Fruit fly (Drosophila melanogaster) whole organism, pupa: Measurements from ENCODE around the gene CG9515.

ENCODE experiments used
- CG10348 ChIP-seq: fragments of 200-800 bp; sonication (Bioruptor generic); IDR thresholded peaks from 2 replicates; pipeline ENCODE4 v1.3.6; 2022; ENCODE audit warnings: missing biosample characterization, missing genetic modification characterization
- CG12605 ChIP-seq: fragments of 200-800 bp; sonication (Bioruptor generic); IDR thresholded peaks from 2 replicates; pipeline ENCODE4 v1.3.6; 2022; ENCODE audit warnings: missing biosample characterization, missing genetic modification characterization
- CG13204 ChIP-seq: fragments of 200-800 bp; sonication (Bioruptor generic); optimal IDR thresholded peaks from 2 replicates; lab custom pipeline; 2018; ENCODE audit warnings: missing biosample characterization, mild to moderate bottlenecking, missing genetic modification characterization, moderate library complexity
- CG14655 ChIP-seq: fragments of 200-800 bp; sonication (Bioruptor generic); optimal IDR thresholded peaks from 3 replicates; lab custom pipeline; 2017; ENCODE audit warnings: mild to moderate bottlenecking, missing biosample characterization, missing genetic modification reagents, missing genetic modification characterization
- CG15710 ChIP-seq: fragments of 200-800 bp; sonication (Bioruptor generic); optimal IDR thresholded peaks from 2 replicates; lab custom pipeline; 2018; ENCODE audit warnings: missing biosample characterization, mild to moderate bottlenecking, missing genetic modification characterization, moderate library complexity
- CG17806 ChIP-seq: fragments of 200-800 bp; sonication (Bioruptor generic); optimal IDR thresholded peaks from 2 replicates; lab custom pipeline; 2018; ENCODE audit warnings: missing biosample characterization, mild to moderate bottlenecking, missing genetic modification characterization, moderate library complexity
- CG32121 ChIP-seq: fragments of 200-800 bp; sonication (Bioruptor generic); IDR thresholded peaks from 2 replicates; pipeline ENCODE4 v1.3.6; 2022; ENCODE audit warnings: missing biosample characterization, missing genetic modification characterization
- CG34367 ChIP-seq: fragments of 200-800 bp; sonication (Bioruptor generic); optimal IDR thresholded peaks from 2 replicates; lab custom pipeline; 2018; ENCODE audit warnings: missing biosample characterization, mild to moderate bottlenecking, missing genetic modification characterization
- CG4496 ChIP-seq: fragments of 200-800 bp; sonication (Bioruptor generic); IDR thresholded peaks from 3 replicates; pipeline ENCODE4 v1.3.6; 2022; ENCODE audit warnings: missing biosample characterization, missing genetic modification characterization
- CG8159 ChIP-seq: fragments of 200-800 bp; sonication (Bioruptor generic); optimal IDR thresholded peaks from 3 replicates; lab custom pipeline; 2018; ENCODE audit warnings: missing biosample characterization, mild to moderate bottlenecking, missing genetic modification characterization, moderate library complexity
- CG8301 ChIP-seq: fragments of 200-800 bp; sonication (Bioruptor generic); optimal IDR thresholded peaks from 2 replicates; lab custom pipeline; 2018; ENCODE audit warnings: missing biosample characterization, mild to moderate bottlenecking, missing genetic modification characterization
- CG9948 ChIP-seq: fragments of 200-800 bp; sonication (Bioruptor generic); optimal IDR thresholded peaks from 2 replicates; lab custom pipeline; 2018; ENCODE audit warnings: missing biosample characterization, mild to moderate bottlenecking, missing genetic modification characterization, moderate library complexity
- D1 ChIP-seq: fragments of 200-800 bp; sonication (Bioruptor generic); optimal IDR thresholded peaks from 2 replicates; lab custom pipeline; 2018; ENCODE audit warnings: missing biosample characterization, mild to moderate bottlenecking, missing genetic modification characterization, moderate library complexity
- EcR ChIP-seq: fragments of 200-800 bp; sonication (Bioruptor generic); optimal IDR thresholded peaks from 3 replicates; lab custom pipeline; 2019; ENCODE audit warnings: missing biosample characterization, missing genetic modification characterization, mild to moderate bottlenecking, moderate library complexity, missing genetic modification reagents
- Ets98B ChIP-seq: fragments of 200-800 bp; sonication (Bioruptor generic); IDR thresholded peaks from 2 replicates; pipeline ENCODE4 v1.3.6; 2022; ENCODE audit warnings: missing biosample characterization, missing genetic modification characterization
- Pif1A ChIP-seq: fragments of 200-800 bp; sonication (Bioruptor generic); optimal IDR thresholded peaks from 3 replicates; lab custom pipeline; 2016; ENCODE audit warnings: missing biosample characterization, missing genetic modification characterization
- Pif1B ChIP-seq: fragments of 200-800 bp; sonication (Bioruptor generic); optimal IDR thresholded peaks from 3 replicates; lab custom pipeline; 2016; ENCODE audit warnings: missing biosample characterization, missing genetic modification characterization
- Snoo ChIP-seq: fragments of 200-800 bp; sonication (Bioruptor generic); optimal IDR thresholded peaks from 3 replicates; lab custom pipeline; 2017; ENCODE audit warnings: missing biosample characterization, mild to moderate bottlenecking, missing genetic modification characterization, inconsistent platforms
- fd96Ca ChIP-seq: fragments of 200-800 bp; sonication (Bioruptor generic); IDR thresholded peaks from 3 replicates; pipeline ENCODE4 v1.3.6; 2022; ENCODE audit warnings: missing biosample characterization, missing genetic modification characterization
- gl ChIP-seq: fragments of 200-800 bp; sonication (Bioruptor generic); optimal IDR thresholded peaks from 2 replicates; lab custom pipeline; 2018; ENCODE audit warnings: missing biosample characterization, mild to moderate bottlenecking, missing genetic modification characterization
- rn ChIP-seq: fragments of 200-800 bp; sonication (Bioruptor generic); IDR thresholded peaks from 2 replicates; pipeline ENCODE4 v1.3.6; 2022; ENCODE audit warnings: missing biosample characterization, missing genetic modification characterization

CG9515 gene

DNA sequence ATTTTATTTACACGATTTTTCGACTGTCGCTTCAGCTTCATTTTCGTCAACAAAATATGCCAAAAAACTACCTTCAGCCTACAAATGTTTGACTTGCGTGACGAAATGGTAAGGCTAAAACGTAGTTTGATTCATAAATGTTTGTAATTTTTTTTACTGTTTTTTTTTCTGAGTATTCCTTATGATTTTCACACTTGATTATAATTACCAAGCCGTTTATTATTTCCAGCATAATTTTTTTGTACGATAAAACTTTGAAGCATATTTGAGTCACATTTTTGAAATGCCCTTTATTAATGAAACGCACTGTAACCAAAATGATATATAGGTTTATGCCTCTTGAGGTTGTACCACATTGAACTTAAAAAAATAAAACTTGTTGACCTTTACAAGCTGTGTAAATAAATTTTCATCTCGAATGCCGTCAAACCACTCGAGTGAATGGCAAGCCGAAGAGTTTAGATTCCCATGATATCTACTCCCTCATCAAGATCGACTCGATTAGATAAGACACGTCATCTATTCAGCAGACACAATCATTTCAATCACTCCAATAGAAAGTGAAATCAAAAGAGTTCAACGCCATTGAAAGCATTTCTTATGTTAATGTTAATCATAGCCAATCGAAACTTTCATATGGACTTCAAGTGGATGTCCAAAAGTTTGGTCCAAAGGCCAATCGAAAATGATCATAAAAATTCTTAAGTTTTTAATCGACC is 39.7 kb upstream of the CG9515 start:
- TF ChIP-seq Ets98B = no peak
- no peak for TF ChIP-seq CG17806 (tag; lab: Kevin White, UChicago)
- no peak for TF ChIP-seq fd96Ca
- no peak for TF ChIP-seq CG12605 (GFP tag; lab: Robert Waterston, UW)
- no peak for TF ChIP-seq CG32121 (GFP tag; lab: Robert Waterston, UW)
- TF ChIP-seq Pif1B (GFP tag; lab: Kevin White, UChicago) = no peak
- TF ChIP-seq rn (GFP tag; lab: Robert Waterston, UW) = no peak
- TF ChIP-seq CG4496 = no peak
- TF ChIP-seq Pif1A (GFP tag; lab: Kevin White, UChicago) = no peak
- TF ChIP-seq D1 (tag; lab: Kevin White, UChicago) = no peak
- TF ChIP-seq Snoo = no peak
- no peak for TF ChIP-seq CG10348 (GFP tag; lab: Robert Waterston, UW)
- TF ChIP-seq CG9948 (tag; lab: Kevin White, UChicago) = no peak
- no peak for TF ChIP-seq CG13204 (GFP tag; lab: Kevin White, UChicago)
- TF ChIP-seq CG34367 (tag; lab: Kevin White, UChicago) = no peak
- TF ChIP-seq, all 21 proteins: peak for 0

dm6 chr2L:8980359-8980758 is 37.3 kb upstream of the CG9515 start, which contains the start of gene CG18662:
Gene CG18662 (plus strand): TSS chr2L:8980659.
- TF ChIP-seq CG15710 (tag; lab: Kevin White, UChicago) (no peak), CG14655 (GFP tag; lab: Kevin White, UChicago) (no peak), gl (tag; lab: Kevin White, UChicago) (no peak), fd96Ca (no peak), Pif1A (GFP tag; lab: Kevin White, UChicago) (no peak)

DNA sequence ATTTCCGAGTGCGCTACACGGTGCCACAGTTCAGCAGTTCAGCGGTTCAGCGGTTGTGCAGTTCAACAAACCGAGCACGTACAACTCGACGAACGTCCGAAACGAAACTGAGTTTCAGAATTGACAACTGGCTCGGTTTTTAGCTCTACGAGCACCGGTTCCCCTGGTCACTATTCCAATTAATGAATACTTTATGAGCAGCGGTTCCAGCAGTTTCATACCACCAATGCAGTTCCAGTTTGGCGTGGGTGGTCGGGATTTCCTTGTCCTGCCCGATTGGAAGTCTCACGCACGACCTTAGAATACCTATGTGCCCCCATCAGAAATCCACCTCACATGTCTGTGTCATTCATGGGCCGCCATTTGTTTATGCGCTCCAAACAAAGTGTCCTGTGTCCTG is 32.3 kb upstream of the CG9515 start, which contains the start of gene CG9541:
Gene CG9541 (minus strand): TSS at position 101 of the 400 bp plus-strand sequence.
- TF ChIP-seq Pif1A (GFP tag; lab: Kevin White, UChicago) (no peak), D1 (tag; lab: Kevin White, UChicago) (no peak), Pif1B (GFP tag; lab: Kevin White, UChicago) (no peak), CG4496 (no peak), CG12605 (GFP tag; lab: Robert Waterston, UW) (no peak), CG14655 (GFP tag; lab: Kevin White, UChicago) (no peak), CG8301 (tag; lab: Kevin White, UChicago) (no peak), EcR (GFP tag; lab: Kevin White, UChicago) (no peak), rn (GFP tag; lab: Robert Waterston, UW) (no peak), CG10348 (GFP tag; lab: Robert Waterston, UW) (no peak), CG15710 (tag; lab: Kevin White, UChicago) (no peak), CG17806 (tag; lab: Kevin White, UChicago) (no peak), gl (tag; lab: Kevin White, UChicago) (no peak)

DNA sequence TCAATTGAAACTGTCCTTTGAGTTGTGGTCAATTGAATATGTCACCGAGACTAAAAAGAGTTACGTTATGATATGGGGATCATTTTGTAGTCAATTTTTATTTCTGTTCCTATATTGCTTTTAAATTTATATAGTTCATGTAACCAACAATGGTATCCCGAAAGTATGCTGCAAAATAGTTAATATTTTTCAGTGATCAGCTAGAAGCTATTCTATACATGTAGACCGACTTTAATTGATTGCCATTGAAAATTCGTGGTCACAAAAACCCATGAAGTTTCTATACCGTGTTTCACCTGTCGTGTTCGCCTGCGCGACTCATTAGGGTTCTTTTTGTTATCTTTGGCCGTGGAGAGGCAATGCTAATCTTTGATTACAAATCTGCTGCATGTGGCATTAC is 31.4 kb upstream of the CG9515 start:
- TF ChIP-seq CG15710 (tag; lab: Kevin White, UChicago) (no peak), CG8301 (tag; lab: Kevin White, UChicago) (no peak), CG10348 (GFP tag; lab: Robert Waterston, UW) (no peak), CG8159 (tag; lab: Kevin White, UChicago) (no peak), CG12605 (GFP tag; lab: Robert Waterston, UW) (no peak), Ets98B (no peak), gl (tag; lab: Kevin White, UChicago) (no peak), CG32121 (GFP tag; lab: Robert Waterston, UW) (no peak), fd96Ca (no peak), Snoo (no peak), CG34367 (tag; lab: Kevin White, UChicago) (no peak), CG17806 (tag; lab: Kevin White, UChicago) (no peak), Pif1A (GFP tag; lab: Kevin White, UChicago) (no peak), rn (GFP tag; lab: Robert Waterston, UW) (no peak), CG13204 (GFP tag; lab: Kevin White, UChicago) (no peak)

- no peak for TF ChIP-seq gl (tag; lab: Kevin White, UChicago)
- no peak for TF ChIP-seq CG13204 (GFP tag; lab: Kevin White, UChicago)
- TF ChIP-seq CG14655 (GFP tag; lab: Kevin White, UChicago) = no peak
- no peak for TF ChIP-seq D1 (tag; lab: Kevin White, UChicago)
- no peak for TF ChIP-seq CG17806 (tag; lab: Kevin White, UChicago)
- no peak for TF ChIP-seq CG32121 (GFP tag; lab: Robert Waterston, UW)
- TF ChIP-seq CG10348 (GFP tag; lab: Robert Waterston, UW) = no peak
- no peak for TF ChIP-seq CG34367 (tag; lab: Kevin White, UChicago)
- no peak for TF ChIP-seq Ets98B
- TF ChIP-seq, all 21 proteins: peak for 0
Observed at dm6 chr2L:8972905-8973304, 29.8 kb upstream of the CG9515 start.

DNA sequence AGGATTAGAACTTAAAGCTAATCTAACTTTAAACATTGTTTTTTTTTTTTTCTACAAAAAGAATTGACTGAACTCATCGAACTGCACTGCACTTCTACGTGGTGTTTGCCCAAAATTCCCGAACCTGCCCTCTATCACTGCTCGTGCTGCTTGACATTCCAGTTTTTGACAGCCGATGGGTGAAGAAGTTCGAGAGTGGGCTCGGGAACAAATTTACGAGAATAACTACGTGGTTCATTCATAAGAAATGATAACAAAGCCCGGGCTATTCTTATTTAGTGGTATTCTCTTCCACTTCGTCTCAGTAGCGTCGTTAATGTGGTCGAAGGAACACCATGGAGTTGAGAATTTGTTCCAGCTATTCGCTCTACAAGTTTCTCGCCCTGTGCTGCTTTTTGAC is 24.2 kb upstream of the CG9515 start, which contains the start of gene CG18088:
Gene CG18088 (plus strand): TSS at position 301 of the 400 bp plus-strand sequence.
- TF ChIP-seq fd96Ca = no peak
